Worm (Caenorhabditis elegans) whole organism, L4/young adult: ENCODE measurements around the gene C04E12.5.

Experiments used
- W03F9.2 ChIP-seq: fragments of 150-350 bp; optimal IDR thresholded peaks from 2 replicates; lab custom pipeline; 2014; ENCODE audit warnings: missing biosample characterization, missing genetic modification characterization
- dao-5 ChIP-seq: sonication (generic microtip); optimal IDR thresholded peaks from 2 replicates; lab custom pipeline; 2016; ENCODE audit warnings: missing genotype, missing genetic modification characterization, moderate library complexity, missing compliant biosample characterization
- him-1 ChIP-seq: sonication (generic microtip); optimal IDR thresholded peaks from 2 replicates; lab custom pipeline; 2016; ENCODE audit warnings: missing genotype, missing genetic modification reagents, missing genetic modification characterization, missing compliant biosample characterization

C04E12.5 gene

ce11 chrV:3358267-3358666, at the start of gene C04E12.5:
C04E12.5 (plus strand) TSS chrV:3358567.
- TF ChIP-seq W03F9.2 (tag; lab: Kevin White, UChicago) (no peak), him-1 (tag; lab: Kevin White, UChicago) (no peak), dao-5 (no peak)

- TF ChIP-seq dao-5 (no peak), W03F9.2 (tag; lab: Kevin White, UChicago) (no peak), him-1 (tag; lab: Kevin White, UChicago) (no peak)
Observed at ce11 chrV:3312067-3312666, 46.2 kb upstream of the C04E12.5 start, which contains the start of gene arrd-18. arrd-18 (minus strand) TSS chrV:3312117.

DNA sequence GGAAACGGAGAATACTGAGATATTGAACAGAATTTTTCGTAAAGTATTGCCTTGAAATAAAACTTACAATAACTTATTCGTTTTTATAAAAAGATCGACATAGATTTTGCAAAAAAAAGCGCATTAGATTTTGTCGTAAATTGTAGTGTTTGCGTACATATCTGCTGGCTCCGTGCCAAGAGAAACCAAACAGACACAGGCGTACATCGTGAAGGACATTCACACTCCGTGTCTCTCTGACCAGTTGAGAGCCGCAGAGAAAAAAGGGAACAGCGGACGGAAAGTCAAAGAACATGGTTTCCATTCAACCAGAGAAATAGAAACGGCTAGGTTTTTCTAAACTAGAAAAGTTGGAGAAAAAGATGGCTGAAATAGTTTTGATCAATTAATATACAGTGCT, 43.1 kb upstream of the C04E12.5 start, which contains the start of gene arrd-19:
TSS of gene arrd-19 (minus strand) at position 209 of the 400 bp plus-strand sequence.
- TF ChIP-seq dao-5 (no peak), him-1 (tag; lab: Kevin White, UChicago) (peak; percentile 18), W03F9.2 (tag; lab: Kevin White, UChicago) (peak; percentile 16)

DNA sequence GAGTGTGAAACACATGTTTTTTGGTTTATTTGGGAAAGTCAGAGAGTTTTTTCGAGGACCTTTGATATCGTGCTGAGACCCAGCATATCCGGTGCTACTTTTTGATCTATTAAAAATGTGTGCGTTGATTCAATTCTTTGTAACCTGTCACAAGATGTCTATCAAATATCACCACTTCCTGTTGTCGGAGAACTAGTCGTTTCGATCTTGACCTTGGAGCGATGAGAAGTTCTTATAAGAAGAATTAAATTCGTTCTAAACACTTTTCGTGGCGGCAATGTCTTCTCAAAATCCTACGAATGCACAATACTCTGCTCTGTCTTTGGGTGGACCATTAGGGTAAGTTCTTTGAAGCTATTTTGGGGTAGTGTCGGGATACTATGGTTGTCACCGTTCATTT, 42.3 kb upstream of the C04E12.5 start, which contains the start of gene F35F10.1:
TSS of gene F35F10.1 (plus strand) at position 200 of the 400 bp plus-strand sequence.
- no peak for TF ChIP-seq him-1 (tag; lab: Kevin White, UChicago)
- no peak for TF ChIP-seq dao-5
- no peak for TF ChIP-seq W03F9.2 (tag; lab: Kevin White, UChicago)

- TF ChIP-seq him-1 (tag; lab: Kevin White, UChicago), result no peak
- no peak for TF ChIP-seq W03F9.2 (tag; lab: Kevin White, UChicago)
- TF ChIP-seq dao-5, result no peak
Observed at ce11 chrV:3318975-3319374, 39.4 kb upstream of the C04E12.5 start, which contains the start of gene F35F10.13. F35F10.13 (minus strand) TSS chrV:3319075.

DNA sequence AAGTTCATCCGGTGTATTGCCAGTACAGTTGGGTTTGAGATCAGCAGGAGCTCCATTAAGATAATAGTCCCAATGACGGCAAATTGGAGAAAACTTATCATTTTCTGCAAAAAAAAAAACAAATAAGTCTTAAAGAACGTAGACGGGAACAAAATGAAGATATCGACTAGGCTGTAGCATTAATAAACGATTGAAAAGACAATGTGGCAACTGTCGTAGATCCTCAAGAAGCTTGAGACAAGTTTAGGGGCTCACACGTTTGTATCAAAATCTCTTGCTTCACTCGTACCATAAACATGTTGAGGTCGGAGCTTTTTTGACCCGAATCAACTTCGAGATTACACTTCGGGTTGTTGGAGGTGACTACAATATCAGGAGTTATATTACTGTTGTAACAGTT, 38.4 kb upstream of the C04E12.5 start, which contains the start of gene F35F10.14:
TSS of gene F35F10.14 (minus strand) at position 101 of the 400 bp plus-strand sequence.
- TF ChIP-seq W03F9.2 (tag; lab: Kevin White, UChicago), result no peak
- no peak for TF ChIP-seq dao-5
- no peak for TF ChIP-seq him-1 (tag; lab: Kevin White, UChicago)

- TF ChIP-seq W03F9.2 (tag; lab: Kevin White, UChicago), result no peak
- TF ChIP-seq dao-5, result no peak
- TF ChIP-seq him-1 (tag; lab: Kevin White, UChicago), result no peak
Observed at ce11 chrV:3320432-3320831, 37.9 kb upstream of the C04E12.5 start, which contains the start of gene C17B7.14. C17B7.14 (minus strand) TSS chrV:3320532.

ce11 chrV:3324178-3324577, 34.2 kb upstream of the C04E12.5 start, which contains the start of gene C17B7.8:
C17B7.8 (minus strand) TSS chrV:3324278.
- TF ChIP-seq him-1 (tag; lab: Kevin White, UChicago) (no peak), W03F9.2 (tag; lab: Kevin White, UChicago) (no peak), dao-5 (no peak)

ce11 chrV:3332023-3332422, 26.3 kb upstream of the C04E12.5 start, which contains the start of gene C17B7.9:
C17B7.9 (minus strand) TSS chrV:3332123.
- TF ChIP-seq dao-5, result no peak
- TF ChIP-seq him-1 (tag; lab: Kevin White, UChicago), result no peak
- TF ChIP-seq W03F9.2 (tag; lab: Kevin White, UChicago), result no peak

- no peak for TF ChIP-seq dao-5
- no peak for TF ChIP-seq him-1 (tag; lab: Kevin White, UChicago)
- no peak for TF ChIP-seq W03F9.2 (tag; lab: Kevin White, UChicago)
Observed at ce11 chrV:3333334-3333733, 25.0 kb upstream of the C04E12.5 start, which contains the start of gene C17B7.5. C17B7.5 (plus strand) TSS chrV:3333634.

- TF ChIP-seq W03F9.2 (tag; lab: Kevin White, UChicago), result no peak
- no peak for TF ChIP-seq him-1 (tag; lab: Kevin White, UChicago)
- no peak for TF ChIP-seq dao-5
Observed at ce11 chrV:3339009-3339408, 19.4 kb upstream of the C04E12.5 start, which contains the start of gene C17B7.4. C17B7.4 (plus strand) TSS chrV:3339309.

DNA sequence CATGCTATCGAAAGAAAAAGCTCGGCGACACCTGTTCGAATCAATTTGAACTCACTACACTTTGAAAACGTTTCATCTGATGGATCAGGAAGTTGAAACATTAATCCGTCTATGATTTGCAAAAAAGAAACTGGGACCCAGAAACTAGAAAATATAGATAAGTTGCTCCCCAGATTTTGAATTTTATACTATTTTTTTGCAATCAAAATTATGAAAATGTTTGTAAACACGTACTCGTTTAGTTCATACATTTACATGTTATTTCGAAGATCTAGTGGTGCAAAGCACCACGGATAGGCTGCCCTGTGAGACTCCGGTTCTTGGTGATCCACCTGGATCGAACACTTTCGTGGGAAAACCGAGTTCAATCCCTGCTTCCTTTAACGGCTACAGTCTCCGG, 16.5 kb upstream of the C04E12.5 start, which contains the start of gene C17B7.10:
TSS of gene C17B7.10 (minus strand) at position 101 of the 400 bp plus-strand sequence.
- TF ChIP-seq him-1 (tag; lab: Kevin White, UChicago) (no peak), W03F9.2 (tag; lab: Kevin White, UChicago) (no peak), dao-5 (no peak)

DNA sequence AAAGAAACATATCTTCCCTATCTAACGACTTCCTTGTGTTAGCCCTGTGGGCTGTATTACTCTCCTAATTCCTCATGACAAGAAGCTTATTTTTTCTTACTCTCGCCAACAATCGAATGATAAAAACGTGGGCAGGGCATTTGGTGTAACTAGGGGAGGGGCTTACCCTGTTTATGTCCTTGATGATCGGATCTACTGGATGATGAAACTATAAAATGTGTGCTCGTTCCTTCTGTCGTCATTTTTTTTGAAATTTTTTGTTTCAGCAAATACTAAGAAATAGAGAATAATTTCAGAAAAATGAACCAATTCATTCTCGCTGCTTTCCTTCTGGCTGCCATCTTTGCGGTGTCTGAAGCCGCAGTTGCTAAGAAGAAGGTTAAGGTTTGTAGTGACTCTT, 15.9 kb upstream of the C04E12.5 start, which contains the start of gene C17B7.3:
TSS of gene C17B7.3 (plus strand) at position 301 of the 400 bp plus-strand sequence.
- TF ChIP-seq him-1 (tag; lab: Kevin White, UChicago) (no peak), dao-5 (no peak), W03F9.2 (tag; lab: Kevin White, UChicago) (no peak)

DNA sequence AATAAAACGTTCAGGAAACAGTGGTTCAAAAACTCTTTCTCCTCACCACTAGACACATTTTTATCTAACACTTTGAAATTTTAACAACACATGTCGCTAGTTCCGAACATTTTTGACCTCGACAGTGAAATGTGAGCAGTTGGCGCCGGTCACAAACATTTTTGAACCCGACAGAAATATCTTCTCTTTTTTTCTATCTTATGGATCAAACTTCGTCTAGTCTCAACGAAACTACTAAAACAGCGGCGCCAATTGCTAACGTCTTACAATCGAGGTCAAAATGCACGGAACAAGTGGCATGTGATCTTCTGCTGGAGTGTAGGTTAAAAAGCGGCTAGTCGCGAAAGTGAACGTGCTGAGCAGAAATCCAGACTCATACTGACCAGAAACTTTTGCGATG, 14.4 kb upstream of the C04E12.5 start:
- no peak for TF ChIP-seq him-1 (tag; lab: Kevin White, UChicago)
- no peak for TF ChIP-seq dao-5
- no peak for TF ChIP-seq W03F9.2 (tag; lab: Kevin White, UChicago)
